Fruit fly (Drosophila melanogaster): ENCODE results near the gene CG31431.

Gene CG31431

dm6 chr3R:21870158-21870971, at the start of gene CG31431 (continued):
- TF ChIP-seq fd59A (GFP tag; optimal IDR thresholded peaks at IDR 0.05) = peak; percentile 75
- peak; percentile 86 for TF ChIP-seq CG6276 (GFP tag; optimal IDR thresholded peaks at IDR 0.05)
- peak; percentile 80 for TF ChIP-seq Eip75B (GFP tag; optimal IDR thresholded peaks at IDR 0.05)
- peak; percentile 73 for TF ChIP-seq CG7368 (GFP tag; optimal IDR thresholded peaks at IDR 0.05)
- peak; percentile 41 to 52 for TF ChIP-seq salr (GFP tag; optimal IDR thresholded peaks at IDR 0.05)
- TF ChIP-seq Eip93F (GFP tag; optimal IDR thresholded peaks at IDR 0.05) = no peak
- TF ChIP-seq esn (GFP tag; optimal IDR thresholded peaks at IDR 0.05) = peak; percentile 61
- TF ChIP-seq CG9139 (GFP tag; optimal IDR thresholded peaks at IDR 0.05) = peak; percentile 74
- peak; percentile 84 for TF ChIP-seq OdsH (GFP tag; optimal IDR thresholded peaks at IDR 0.05)

dm6 chr3R:21821684-21822561, 48.6 kb upstream of the CG31431 start:
- TF ChIP-seq Sox15 (GFP tag; optimal IDR thresholded peaks at IDR 0.05) (no peak), CG8632 (GFP tag; optimal IDR thresholded peaks at IDR 0.05) (no peak), vri (GFP tag; optimal IDR thresholded peaks at IDR 0.05) (no peak), CG11902 (GFP tag; optimal IDR thresholded peaks at IDR 0.05) (no peak), ss (GFP tag; optimal IDR thresholded peaks at IDR 0.05) (peak in 1 of 2 experiments; percentile 24)

- TF ChIP-seq Hr39 (GFP tag; optimal IDR thresholded peaks at IDR 0.05) = peak; percentile 5
- peak; percentile 3 for TF ChIP-seq Hr4 (GFP tag; optimal IDR thresholded peaks at IDR 0.05)
- peak; percentile 6 for TF ChIP-seq pdm3 (GFP tag; optimal IDR thresholded peaks at IDR 0.05)
- no peak for TF ChIP-seq CG1621 (tag; optimal IDR thresholded peaks at IDR 0.05)
- TF ChIP-seq fkh (GFP tag; optimal IDR thresholded peaks at IDR 0.05) = peak; percentile 73
- no peak for TF ChIP-seq Lpt (GFP tag; optimal IDR thresholded peaks at IDR 0.05)
- peak; percentile 19 for TF ChIP-seq esn (GFP tag; optimal IDR thresholded peaks at IDR 0.05)
- TF ChIP-seq svp (GFP tag) = peak; percentile 52
Measured at dm6 chr3R:21822562-21822933, 47.9 kb upstream of the CG31431 start, which contains the start of gene CASK. TSS of gene CASK (minus strand) at chr3R:21822674.

dm6 chr3R:21823076-21823475, 47.4 kb upstream of the CG31431 start:
- no peak for TF ChIP-seq Sox15 (GFP tag; optimal IDR thresholded peaks at IDR 0.05)
- no peak for TF ChIP-seq CG15336 (GFP tag; IDR thresholded peaks at IDR 0.05)
- peak; percentile 29 for TF ChIP-seq CG34406 (GFP tag; optimal IDR thresholded peaks at IDR 0.05)
- TF ChIP-seq Sox102F (GFP tag; optimal IDR thresholded peaks at IDR 0.05) = peak; percentile 64
- TF ChIP-seq CG4318 (GFP tag; optimal IDR thresholded peaks at IDR 0.05) = no peak
- TF ChIP-seq eg (GFP tag; IDR thresholded peaks at IDR 0.05) = no peak
- peak; percentile 78 for TF ChIP-seq CG6854 (GFP tag; optimal IDR thresholded peaks at IDR 0.05)
- peak; percentile 27 for TF ChIP-seq Smox (GFP tag; optimal IDR thresholded peaks at IDR 0.05)
- TF ChIP-seq acj6 (GFP tag; optimal IDR thresholded peaks at IDR 0.05) = peak; percentile 13
- TF ChIP-seq svp (GFP tag) = no peak
- peak; percentile 8 for TF ChIP-seq Met (GFP tag; optimal IDR thresholded peaks at IDR 0.05)
- TF ChIP-seq CG11902 (GFP tag; optimal IDR thresholded peaks at IDR 0.05) = no peak
- peak; percentile 51 to 74 for TF ChIP-seq ss (GFP tag; optimal IDR thresholded peaks at IDR 0.05)
- no peak for TF ChIP-seq fkh (GFP tag; optimal IDR thresholded peaks at IDR 0.05)
- TF ChIP-seq Eip75B (GFP tag; optimal IDR thresholded peaks at IDR 0.05) = no peak
- no peak for TF ChIP-seq Lpt (GFP tag; optimal IDR thresholded peaks at IDR 0.05)
- TF ChIP-seq CG6163 (GFP tag; IDR thresholded peaks at IDR 0.05) = 0 out of 3 replicates have a peak, but pooled peaks have one; percentile 37
- peak; percentile 5 for TF ChIP-seq dsx (GFP tag; optimal IDR thresholded peaks at IDR 0.05; ENCODE audit: poor library complexity, severe bottlenecking)
- peak; percentile 7 for TF ChIP-seq esn (GFP tag; optimal IDR thresholded peaks at IDR 0.05)
- no peak for TF ChIP-seq CG32006 (GFP tag; optimal IDR thresholded peaks at IDR 0.05)
- no peak for TF ChIP-seq Ets21C (GFP tag; optimal IDR thresholded peaks at IDR 0.05)
- no peak for TF ChIP-seq CG6276 (GFP tag; optimal IDR thresholded peaks at IDR 0.05)
- peak; percentile 29 for TF ChIP-seq CG6808 (GFP tag; optimal IDR thresholded peaks at IDR 0.05)
- no peak for TF ChIP-seq CG8119 (GFP tag; IDR thresholded peaks at IDR 0.05)
- no peak for TF ChIP-seq Ets96B (tag; optimal IDR thresholded peaks at IDR 0.05)
- TF ChIP-seq Hr4 (GFP tag; optimal IDR thresholded peaks at IDR 0.05) = no peak
- TF ChIP-seq CG10631 (GFP tag; optimal IDR thresholded peaks at IDR 0.05) = no peak
- no peak for TF ChIP-seq cyc (GFP tag; optimal IDR thresholded peaks at IDR 0.05)
- peak; percentile 36 for TF ChIP-seq Blimp-1 (GFP tag; optimal IDR thresholded peaks at IDR 0.05)
- TF ChIP-seq achi (GFP tag; optimal IDR thresholded peaks at IDR 0.05) = peak; percentile 34

All from whole organism, prepupa.